Worm (Caenorhabditis elegans): ENCODE data around the gene ZK546.19.

- TF ChIP-seq flt-1 (GFP tag; IDR thresholded peaks at IDR 0.05) (no peak), ama-1 (optimal IDR thresholded peaks at IDR 0.05) (no peak), ceh-13 (GFP tag; optimal IDR thresholded peaks at IDR 0.05) (no peak), ets-7 (tag; optimal IDR thresholded peaks at IDR 0.05) (no peak), hmbx-1 (tag; optimal IDR thresholded peaks at IDR 0.05) (no peak), tbx-11 (GFP tag; IDR thresholded peaks at IDR 0.05) (no peak), sea-1 (GFP tag; conservative IDR thresholded peaks at IDR 0.05) (no peak), tbx-37 (GFP tag; conservative IDR thresholded peaks at IDR 0.05) (no peak)
These were observed 10.2 kb upstream of the ZK546.19 start for ce11 chrII:4931286-4931685.
